Fruit fly (Drosophila melanogaster): ENCODE results near the gene Sdic3.

Sdic3 gene

DNA sequence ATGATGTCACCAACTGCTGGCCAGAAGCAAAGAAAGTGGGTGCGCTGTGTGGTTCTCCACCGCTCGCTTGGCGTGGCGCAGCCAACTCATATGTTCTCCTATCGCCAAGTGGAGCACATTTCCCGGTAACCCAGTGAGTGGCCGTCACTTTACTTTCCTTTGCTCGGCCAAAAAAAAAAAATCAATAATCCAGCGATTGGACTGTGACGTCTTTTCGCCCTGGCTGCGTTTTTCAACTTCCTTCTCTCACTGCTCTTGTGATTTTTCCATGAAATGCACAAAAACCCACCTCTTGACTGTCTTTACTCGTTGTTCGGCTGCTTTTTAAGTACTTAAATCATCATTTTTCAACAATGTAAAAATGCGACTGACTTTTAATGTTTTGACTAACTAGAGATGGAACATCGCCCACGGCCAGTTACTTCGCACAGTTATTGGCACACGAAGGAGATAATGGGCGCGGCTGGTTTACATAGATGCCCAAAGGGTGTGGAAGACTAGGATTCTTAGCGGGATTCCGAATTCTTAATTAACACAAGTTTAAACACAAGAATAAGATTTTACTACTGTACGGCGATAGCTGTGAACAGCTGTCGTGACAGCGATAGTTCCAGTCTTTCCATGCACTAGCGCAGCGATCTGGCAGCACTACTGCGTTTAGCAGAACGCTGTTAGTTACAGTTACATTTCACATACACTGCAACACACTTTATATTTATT, 41.9 kb upstream of the Sdic3 start, which contains the start of gene sw (continued):
- TF ChIP-seq CG15011 (GFP tag; optimal IDR thresholded peaks at IDR 0.05) (no peak), eyg (GFP tag; optimal IDR thresholded peaks at IDR 0.05) (peak; percentile 38), Hand (GFP tag; optimal IDR thresholded peaks at IDR 0.05) (no peak), CoRest (tag; optimal IDR thresholded peaks at IDR 0.05) (peak; percentile 78), Antp (GFP tag; optimal IDR thresholded peaks at IDR 0.05) (peak; percentile 70), CG13296 (GFP tag; optimal IDR thresholded peaks at IDR 0.05) (peak; percentile 42), CG31388 (GFP tag; optimal IDR thresholded peaks at IDR 0.05) (no peak), lab (GFP tag; optimal IDR thresholded peaks at IDR 0.05) (peak; percentile 57), Stat92E (GFP tag; optimal IDR thresholded peaks at IDR 0.05) (peak in 1 of 3 experiments; percentile 31), CG8281 (tag; optimal IDR thresholded peaks at IDR 0.05) (peak; percentile 10), Drgx (GFP tag; IDR thresholded peaks at IDR 0.05) (no peak), ftz-f1 (GFP tag; optimal IDR thresholded peaks at IDR 0.05) (no peak), Doc2 (GFP tag; IDR thresholded peaks at IDR 0.05) (no peak), Dip2 (GFP tag; IDR thresholded peaks at IDR 0.05) (no peak), Oaz (GFP tag; IDR thresholded peaks at IDR 0.05) (peak; percentile 35; the same call in 1 of the 2 replicates), gcm (GFP tag; optimal IDR thresholded peaks at IDR 0.05) (no peak), Trl (optimal IDR thresholded peaks at IDR 0.05) (no peak), Trl (GFP tag; optimal IDR thresholded peaks at IDR 0.05) (peak; percentile 26), lola (GFP tag; optimal IDR thresholded peaks at IDR 0.05) (peak in 1 of 3 experiments; percentile 69), bowl (GFP tag; IDR thresholded peaks at IDR 0.05) (no peak), CG14860 (GFP tag; IDR thresholded peaks at IDR 0.05; ENCODE audit: partially characterized antibody) (peak; percentile 90), E2f1 (GFP tag; IDR thresholded peaks at IDR 0.05) (peak; percentile 54), CG6654 (GFP tag; optimal IDR thresholded peaks at IDR 0.05) (no peak), Dek (tag; optimal IDR thresholded peaks at IDR 0.05) (peak; percentile 33), h (optimal IDR thresholded peaks at IDR 0.05) (no peak), Dp (GFP tag; optimal IDR thresholded peaks at IDR 0.05) (peak; percentile 3), pum (GFP tag; optimal IDR thresholded peaks at IDR 0.05) (peak; percentile 62), CG16863 (GFP tag; optimal IDR thresholded peaks at IDR 0.05) (peak; percentile 37), CG32767 (GFP tag; IDR thresholded peaks at IDR 0.05) (peak; percentile 53; the same call in 1 of the 2 replicates), HLH3B (GFP tag; IDR thresholded peaks at IDR 0.05) (peak; percentile 22; the same call in 1 of the 2 replicates), tio (GFP tag; optimal IDR thresholded peaks at IDR 0.05) (no peak), CTCF (GFP tag; optimal IDR thresholded peaks at IDR 0.05) (no peak), pzg (GFP tag; optimal IDR thresholded peaks at IDR 0.05) (peak; percentile 64), Dad (GFP tag; optimal IDR thresholded peaks at IDR 0.05) (peak; percentile 57), z (GFP tag; IDR thresholded peaks at IDR 0.05) (no peak), CG33213 (GFP tag; optimal IDR thresholded peaks at IDR 0.05) (peak; percentile 12), schlank (tag; optimal IDR thresholded peaks at IDR 0.05) (peak; percentile 2), yki (optimal IDR thresholded peaks at IDR 0.05) (no peak), bigmax (GFP tag; optimal IDR thresholded peaks at IDR 0.05) (no peak), fd64A (GFP tag; optimal IDR thresholded peaks at IDR 0.05) (no peak), sens (GFP tag) (peak; percentile 91), CG5245 (GFP tag; optimal IDR thresholded peaks at IDR 0.05) (peak; percentile 20), tna (GFP tag; IDR thresholded peaks at IDR 0.05; ENCODE audit: partially characterized antibody) (peak; percentile 70), hth (optimal IDR thresholded peaks at IDR 0.05) (no peak), ranshi (GFP tag; IDR thresholded peaks at IDR 0.05) (peak; percentile 60; the same call in 1 of the 2 replicates), CG11247 (GFP tag; IDR thresholded peaks at IDR 0.05) (peak; percentile 45), ase (GFP tag; IDR thresholded peaks at IDR 0.05) (peak; percentile 46; the same call in 1 of the 3 replicates), B-H2 (GFP tag; optimal IDR thresholded peaks at IDR 0.05) (peak; percentile 61), Mrtf (GFP tag; IDR thresholded peaks at IDR 0.05) (peak; percentile 64; the same call in 2 of the 3 replicates), Hr51 (GFP tag; optimal IDR thresholded peaks at IDR 0.05) (peak; percentile 73 to 80), CG10462 (GFP tag; optimal IDR thresholded peaks at IDR 0.05) (no peak)
